Worm (Caenorhabditis elegans) whole organism, young adult: ENCODE data around the gene ZK721.3.
"Not testable (repeated sequence)": the region's sequence is repeated elsewhere in the genome, so short reads cannot be mapped to it uniquely, and the experiment has no call there.

ENCODE experiments used
- C06A6.2 ChIP-seq: fragments of 200-800 bp; sonication (Bioruptor generic); conservative IDR thresholded peaks from 2 replicates; pipeline ENCODE4 v1.3.6; 2022; ENCODE audit warnings: missing genetic modification characterization, missing compliant biosample characterization
- F23B12.7 ChIP-seq: sonication (generic microtip); optimal IDR thresholded peaks from 2 replicates; lab custom pipeline; 2017; ENCODE audit warnings: missing genetic modification characterization, mild to moderate bottlenecking, missing compliant biosample characterization, antibody characterized with exemption, moderate library complexity; ENCODE audit not compliant: insufficient read depth
- F49E8.2 ChIP-seq: sonication (generic microtip); optimal IDR thresholded peaks from 3 replicates; lab custom pipeline; 2017; ENCODE audit warnings: missing genetic modification characterization, mild to moderate bottlenecking, missing compliant biosample characterization, antibody characterized with exemption, moderate library complexity; ENCODE audit not compliant: insufficient read depth
- F57A8.1 ChIP-seq: fragments of 200-800 bp; sonication (Bioruptor generic); optimal IDR thresholded peaks from 2 replicates; lab custom pipeline; 2018; ENCODE audit warnings: mild to moderate bottlenecking, missing genetic modification characterization, moderate library complexity, missing compliant biosample characterization
- ama-1 ChIP-seq, 3 experiments: fragments of 150-350 bp in 1 of 3; sonication (generic microtip) in 2 of 3; optimal IDR thresholded peaks; 2 replicates each; lab custom pipeline; 2014 to 2018; ENCODE audit warnings: missing biosample characterization in 2 of 3, missing genetic modification characterization in 2 of 3, missing genetic modification reagents in 2 of 3
- athp-1 ChIP-seq: sonication (generic microtip); optimal IDR thresholded peaks from 2 replicates; lab custom pipeline; 2017; ENCODE audit warnings: mild to moderate bottlenecking, missing genetic modification characterization, missing compliant biosample characterization
- nfya-1 ChIP-seq: sonication (generic microtip); optimal IDR thresholded peaks from 2 replicates; lab custom pipeline; 2017; ENCODE audit warnings: antibody characterized with exemption, missing compliant biosample characterization, missing genetic modification characterization, borderline replicate concordance; ENCODE audit not compliant: insufficient read depth
- snpc-4 ChIP-seq, 5 experiments: fragments of 150-350 bp in 1 of 5; sonication (generic microtip) in 4 of 5; optimal IDR thresholded peaks; 2 replicates each; lab custom pipeline; 2014 to 2018; ENCODE audit warnings: missing genetic modification characterization in 5 of 5, missing biosample characterization in 3 of 5, antibody characterized with exemption in 2 of 5, mild to moderate bottlenecking in 2 of 5, missing compliant biosample characterization in 2 of 5, missing genotype in 2 of 5, moderate library complexity in 2 of 5, missing genetic modification reagents in 1 of 5
- unc-130 ChIP-seq: sonication (generic microtip); optimal IDR thresholded peaks from 2 replicates; lab custom pipeline; 2016; ENCODE audit warnings: missing genetic modification reagents, missing genetic modification characterization, missing compliant biosample characterization

- not testable (repeated sequence) for TF ChIP-seq ama-1 (optimal IDR thresholded peaks at IDR 0.05; lab: Kevin White, UChicago); ama-1 (GFP tag; optimal IDR thresholded peaks at IDR 0.05; lab: Kevin White, UChicago); F49E8.2 (tag; lab: Kevin White, UChicago); snpc-4 (GFP tag; optimal IDR thresholded peaks at IDR 0.05; lab: Kevin White, UChicago); snpc-4 (tag; optimal IDR thresholded peaks at IDR 0.05; lab: Kevin White, UChicago); nfya-1; C06A6.2 (GFP tag; lab: Robert Waterston, UW); F23B12.7 (tag; lab: Kevin White, UChicago); athp-1 (tag; lab: Kevin White, UChicago); unc-130 (GFP tag; lab: Kevin White, UChicago); F57A8.1
Observed at ce11 chrX:8826013-8826412, 41.7 kb downstream of the ZK721.3 start.
